Worm (Caenorhabditis elegans) whole organism, early embryonic: Measurements from ENCODE around the gene C43H6.6.
A peak's percentile ranks its signal among the peaks of the same experiment; 100 is the strongest.

Experiments
- B0310.2 ChIP-seq: sonication (generic microtip); optimal IDR thresholded peaks from 2 replicates; lab custom pipeline; 2016; ENCODE audit warnings: mild to moderate bottlenecking, missing genetic modification characterization, missing compliant biosample characterization
- F13C5.2 ChIP-seq: sonication (generic microtip); optimal IDR thresholded peaks from 2 replicates; lab custom pipeline; 2017; ENCODE audit warnings: mild to moderate bottlenecking, missing genetic modification characterization, inconsistent platforms, missing compliant biosample characterization
- aly-1 ChIP-seq: sonication (generic microtip); optimal IDR thresholded peaks from 2 replicates; lab custom pipeline; 2016; ENCODE audit warnings: missing genetic modification characterization, missing compliant biosample characterization
- ama-1 ChIP-seq: fragments of 150-350 bp; optimal IDR thresholded peaks from 2 replicates; lab custom pipeline; 2014
- ceh-13 ChIP-seq: fragments of 200-800 bp; sonication (Bioruptor generic); optimal IDR thresholded peaks from 2 replicates; lab custom pipeline; 2018; ENCODE audit warnings: mild to moderate bottlenecking, missing genetic modification characterization, missing compliant biosample characterization
- ceh-36 ChIP-seq: sonication (generic microtip); optimal IDR thresholded peaks from 2 replicates; lab custom pipeline; 2016; ENCODE audit warnings: missing genetic modification characterization, inconsistent platforms, missing compliant biosample characterization
- ets-7 ChIP-seq: sonication (generic microtip); optimal IDR thresholded peaks from 2 replicates; lab custom pipeline; 2016; ENCODE audit warnings: missing genotype, missing genetic modification characterization, missing compliant biosample characterization
- flt-1 ChIP-seq: fragments of 200-800 bp; sonication (Bioruptor generic); IDR thresholded peaks from 2 replicates; pipeline ENCODE4 v1.3.6; 2022; ENCODE audit warnings: missing genetic modification characterization, missing compliant biosample characterization
- hmbx-1 ChIP-seq: sonication (generic microtip); optimal IDR thresholded peaks from 2 replicates; lab custom pipeline; 2016; ENCODE audit warnings: mild to moderate bottlenecking, missing genetic modification characterization, missing compliant biosample characterization
- hmg-4 ChIP-seq: fragments of 200-800 bp; sonication (Bioruptor generic); optimal IDR thresholded peaks from 2 replicates; lab custom pipeline; 2018; ENCODE audit warnings: mild to moderate bottlenecking, missing genetic modification characterization, missing compliant biosample characterization
- hnd-1 ChIP-seq: sonication (generic microtip); optimal IDR thresholded peaks from 2 replicates; lab custom pipeline; 2016; ENCODE audit warnings: missing genetic modification characterization, missing compliant biosample characterization
- pes-1 ChIP-seq: fragments of 200-800 bp; sonication (Bioruptor generic); IDR thresholded peaks from 2 replicates; pipeline ENCODE4 v1.3.6; 2022; ENCODE audit warnings: missing genetic modification reagents, missing genetic modification characterization, missing compliant biosample characterization
- scrt-1 ChIP-seq: fragments of 200-800 bp; sonication (Bioruptor generic); IDR thresholded peaks from 2 replicates; pipeline ENCODE4 v1.3.6; 2022; ENCODE audit warnings: missing genetic modification characterization, missing compliant biosample characterization
- sea-1 ChIP-seq: fragments of 200-800 bp; sonication (Bioruptor generic); conservative IDR thresholded peaks from 2 replicates; pipeline ENCODE4 v1.3.6; 2022; ENCODE audit warnings: missing genetic modification characterization, missing compliant biosample characterization
- tbx-11 ChIP-seq: fragments of 200-800 bp; sonication (Bioruptor generic); IDR thresholded peaks from 2 replicates; pipeline ENCODE4 v1.3.6; 2022; ENCODE audit warnings: missing genetic modification characterization, missing compliant biosample characterization
- tbx-37 ChIP-seq: fragments of 200-800 bp; sonication (Bioruptor generic); conservative IDR thresholded peaks from 2 replicates; pipeline ENCODE4 v1.3.6; 2022; ENCODE audit warnings: missing genetic modification reagents, missing genetic modification characterization, missing compliant biosample characterization
- tra-4 ChIP-seq: sonication (generic microtip); optimal IDR thresholded peaks from 2 replicates; lab custom pipeline; 2017; ENCODE audit warnings: missing genetic modification characterization, missing compliant biosample characterization

Gene C43H6.6

DNA sequence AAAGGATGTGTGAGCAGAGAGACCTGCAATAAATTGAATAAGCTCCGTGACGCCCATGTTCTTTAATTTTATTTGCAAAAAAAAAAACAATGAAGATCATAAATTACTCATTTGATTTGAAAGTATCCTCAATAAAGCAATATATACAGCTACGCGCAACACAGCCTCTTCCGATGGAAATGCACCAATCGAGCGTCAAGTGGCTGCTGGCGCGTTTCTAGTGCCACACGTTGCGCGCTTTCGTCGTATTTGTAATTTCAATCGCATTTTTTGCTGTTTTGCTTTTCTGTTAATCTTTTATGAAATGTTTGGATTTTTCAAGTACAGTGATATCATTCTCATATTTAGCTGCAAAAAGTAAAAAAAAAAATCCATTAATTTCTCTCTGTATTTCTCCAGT lies 12.9 kb upstream of the C43H6.6 start:
- TF ChIP-seq aly-1 (tag; lab: Kevin White, UChicago), result no peak
- TF ChIP-seq F13C5.2 (tag; lab: Kevin White, UChicago), result peak; percentile 27
- no peak for TF ChIP-seq tbx-37 (GFP tag; lab: Robert Waterston, UW)

DNA sequence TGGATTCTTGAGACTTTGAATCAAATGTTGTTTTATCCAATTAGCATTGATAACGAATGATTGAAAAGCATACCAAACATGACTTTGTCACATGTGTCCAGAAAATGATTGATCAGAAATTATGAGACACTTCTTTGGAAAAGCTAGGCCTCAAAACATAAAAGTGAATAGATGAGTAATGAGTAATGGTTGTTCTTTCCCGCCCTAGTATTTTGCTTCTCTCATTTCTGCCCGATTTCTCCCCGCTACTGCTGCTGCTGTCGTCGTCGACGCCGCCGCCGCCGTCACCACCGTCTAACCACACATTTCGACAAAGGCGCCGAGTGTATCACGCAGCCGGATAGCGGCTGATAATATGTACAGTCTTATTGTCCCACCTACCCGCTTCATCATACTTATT lies 9.6 kb upstream of the C43H6.6 start, which contains the start of gene F47G3.1:
Gene F47G3.1 (plus strand): TSS at position 301 of the 400 bp plus-strand sequence.
- TF ChIP-seq hmg-4 (no peak), hnd-1 (no peak), flt-1 (GFP tag; lab: Robert Waterston, UW) (no peak), F13C5.2 (tag; lab: Kevin White, UChicago) (no peak), pes-1 (GFP tag; lab: Robert Waterston, UW) (no peak), ceh-36 (tag; lab: Kevin White, UChicago) (no peak), tra-4 (tag; lab: Kevin White, UChicago) (no peak), hmbx-1 (no peak)

DNA sequence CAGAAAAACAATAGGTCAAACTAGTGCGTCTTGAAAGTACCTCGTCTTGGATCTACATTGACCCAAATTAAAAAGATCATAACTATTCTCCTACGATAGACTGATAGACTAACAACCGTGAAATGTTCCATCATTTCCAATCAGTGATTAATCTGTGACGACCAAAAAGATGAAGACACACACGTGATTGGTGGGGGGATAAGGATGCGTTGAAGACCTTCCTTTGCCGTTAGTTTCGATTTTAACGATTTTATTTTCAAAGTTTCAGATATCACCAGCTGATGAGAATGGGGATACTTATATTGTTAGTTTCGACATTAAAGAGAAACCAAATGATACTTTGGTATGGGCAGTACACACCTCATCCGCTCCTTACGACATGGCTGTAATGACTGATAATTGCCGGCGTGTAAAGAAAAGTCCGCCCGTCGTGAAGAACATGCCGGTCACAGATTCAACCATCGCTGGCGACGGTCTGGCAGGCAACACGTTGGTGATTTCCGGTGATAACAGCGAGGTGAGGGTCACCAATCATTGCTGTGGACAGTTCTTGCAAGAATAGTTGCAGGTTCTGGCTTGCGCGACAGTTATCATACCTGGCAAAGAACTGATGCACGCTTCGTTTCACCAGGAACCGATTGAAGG lies 8.0 kb upstream of the C43H6.6 start:
- TF ChIP-seq B0310.2 (tag; lab: Kevin White, UChicago) (no peak), flt-1 (GFP tag; lab: Robert Waterston, UW) (no peak), hmg-4 (no peak), tbx-37 (GFP tag; lab: Robert Waterston, UW) (no peak), sea-1 (GFP tag; lab: Robert Waterston, UW) (no peak), tra-4 (tag; lab: Kevin White, UChicago) (no peak), pes-1 (GFP tag; lab: Robert Waterston, UW) (no peak), tbx-11 (GFP tag; lab: Robert Waterston, UW) (no peak), scrt-1 (GFP tag; lab: Robert Waterston, UW) (no peak), hmbx-1 (no peak), F13C5.2 (tag; lab: Kevin White, UChicago) (no peak), ets-7 (tag; lab: Kevin White, UChicago) (no peak), hnd-1 (no peak), ama-1 (lab: Kevin White, UChicago) (no peak)

DNA sequence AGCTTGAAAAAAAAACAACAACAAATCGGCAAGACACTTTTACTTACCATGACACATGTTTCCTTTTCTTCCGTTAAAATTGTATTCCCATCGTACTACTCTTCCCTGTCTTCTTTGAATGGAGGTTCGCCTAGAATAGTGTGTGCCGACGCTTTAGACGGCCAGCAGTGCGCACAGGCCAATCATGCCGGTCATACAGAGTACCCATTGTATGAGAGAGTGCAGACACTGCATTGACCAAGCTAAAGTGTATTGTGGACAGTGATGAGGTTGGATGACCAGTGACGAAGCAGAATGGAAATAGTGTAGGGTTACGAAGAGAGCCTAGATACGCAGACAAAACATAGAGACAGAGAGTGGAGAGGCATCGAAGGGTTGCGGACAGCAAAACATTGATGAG lies 6.8 kb downstream of the C43H6.6 start, which contains the start of gene dhhc-9:
Gene dhhc-9 (minus strand): TSS at position 154 of the 400 bp plus-strand sequence.
- TF ChIP-seq F13C5.2 (tag; lab: Kevin White, UChicago), result peak; percentile 55
- peak; percentile 79 for TF ChIP-seq hmg-4
- no peak for TF ChIP-seq ceh-13 (GFP tag; lab: Kevin White, UChicago)

DNA sequence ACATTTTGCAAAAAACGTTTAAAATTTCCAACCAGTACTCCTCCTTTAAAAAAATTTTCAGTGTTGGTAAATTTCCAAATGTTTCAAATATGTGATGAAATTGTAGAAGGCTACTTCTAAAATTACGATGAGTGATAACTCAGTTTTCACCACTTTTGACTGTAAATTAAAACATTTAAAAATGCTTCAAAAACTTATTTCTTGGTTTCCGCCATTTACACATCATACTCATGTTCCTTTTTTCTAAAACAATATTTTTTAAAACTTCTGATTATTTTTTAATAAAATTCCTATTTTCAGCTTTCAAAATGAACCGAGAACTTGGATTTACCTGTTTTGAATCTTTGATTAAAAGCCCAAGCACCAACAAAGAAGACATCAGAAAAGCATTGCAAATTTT lies 8.6 kb downstream of the C43H6.6 start, which contains the start of gene C43H6.4:
Gene C43H6.4 (plus strand): TSS at position 301 of the 400 bp plus-strand sequence.
- TF ChIP-seq flt-1 (GFP tag; lab: Robert Waterston, UW) (no peak), hmbx-1 (no peak), F13C5.2 (tag; lab: Kevin White, UChicago) (no peak), ceh-13 (GFP tag; lab: Kevin White, UChicago) (no peak), aly-1 (tag; lab: Kevin White, UChicago) (no peak), sea-1 (GFP tag; lab: Robert Waterston, UW) (no peak), tbx-11 (GFP tag; lab: Robert Waterston, UW) (no peak), hnd-1 (no peak), ama-1 (lab: Kevin White, UChicago) (no peak), B0310.2 (tag; lab: Kevin White, UChicago) (no peak), hmg-4 (no peak), pes-1 (GFP tag; lab: Robert Waterston, UW) (no peak)

DNA sequence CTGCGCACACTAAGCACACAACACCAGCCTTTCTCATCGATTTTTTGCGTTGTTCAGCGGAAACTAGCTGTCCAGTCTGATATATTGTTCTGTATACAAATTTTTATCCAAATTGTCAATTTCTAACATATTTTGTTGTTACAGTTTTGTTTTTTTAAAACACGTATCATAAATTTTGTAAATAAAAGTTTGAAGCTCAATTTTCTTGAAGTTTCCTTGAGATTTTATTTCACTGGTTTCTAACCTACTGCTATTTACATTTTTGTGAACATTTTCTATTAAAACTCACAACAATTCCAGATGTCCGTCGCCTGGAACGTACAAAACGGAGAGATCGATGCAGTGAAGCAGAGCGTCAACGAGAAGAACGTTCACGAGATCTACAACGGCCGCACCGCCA lies 12.1 kb downstream of the C43H6.6 start, which contains the start of gene mtpn-1:
Gene mtpn-1 (plus strand): TSS at position 301 of the 400 bp plus-strand sequence.
- no peak for TF ChIP-seq tbx-37 (GFP tag; lab: Robert Waterston, UW)
- TF ChIP-seq ceh-36 (tag; lab: Kevin White, UChicago), result no peak

DNA sequence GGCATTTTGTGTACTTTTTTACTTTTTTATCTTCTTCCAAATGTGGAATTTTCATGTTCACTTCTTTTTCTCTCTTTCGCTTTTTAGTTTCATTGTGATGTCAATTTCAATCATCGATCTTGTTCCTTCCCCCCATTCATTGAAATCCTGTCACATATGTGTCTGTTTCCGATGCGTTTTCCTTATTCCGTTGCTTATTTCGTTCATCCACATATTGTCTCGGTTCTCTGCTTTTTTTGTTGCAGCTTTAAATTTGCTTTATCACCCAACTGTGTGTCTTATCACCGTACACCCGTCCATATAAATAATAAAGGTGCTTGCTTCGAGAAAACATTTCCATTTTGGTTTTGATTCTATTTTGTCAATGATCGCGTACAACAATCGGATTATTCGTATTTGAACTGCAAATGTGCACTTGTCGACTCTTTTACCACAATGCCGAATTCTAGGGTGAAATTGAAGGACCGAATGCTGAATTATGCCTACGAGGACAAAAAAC lies 14.2 kb downstream of the C43H6.6 start, which contains the start of the genes C43H6.12 and trpp-12:
Gene C43H6.12 (plus strand): TSS at position 365 of the 499 bp plus-strand sequence.
Gene trpp-12 (plus strand): TSS at position 449 of the 499 bp plus-strand sequence.
- no peak for TF ChIP-seq tra-4 (tag; lab: Kevin White, UChicago)
- no peak for TF ChIP-seq ceh-13 (GFP tag; lab: Kevin White, UChicago)
- TF ChIP-seq ets-7 (tag; lab: Kevin White, UChicago), result no peak
- no peak for TF ChIP-seq B0310.2 (tag; lab: Kevin White, UChicago)
- TF ChIP-seq hnd-1, result no peak
- TF ChIP-seq hmbx-1, result no peak
- no peak for TF ChIP-seq tbx-11 (GFP tag; lab: Robert Waterston, UW)
- TF ChIP-seq sea-1 (GFP tag; lab: Robert Waterston, UW), result no peak
- no peak for TF ChIP-seq ceh-36 (tag; lab: Kevin White, UChicago)
- no peak for TF ChIP-seq aly-1 (tag; lab: Kevin White, UChicago)
- no peak for TF ChIP-seq flt-1 (GFP tag; lab: Robert Waterston, UW)
- no peak for TF ChIP-seq scrt-1 (GFP tag; lab: Robert Waterston, UW)
- TF ChIP-seq F13C5.2 (tag; lab: Kevin White, UChicago), result no peak
- TF ChIP-seq tbx-37 (GFP tag; lab: Robert Waterston, UW), result no peak
- TF ChIP-seq pes-1 (GFP tag; lab: Robert Waterston, UW), result no peak
- TF ChIP-seq ama-1 (lab: Kevin White, UChicago), result no peak
- no peak for TF ChIP-seq hmg-4

DNA sequence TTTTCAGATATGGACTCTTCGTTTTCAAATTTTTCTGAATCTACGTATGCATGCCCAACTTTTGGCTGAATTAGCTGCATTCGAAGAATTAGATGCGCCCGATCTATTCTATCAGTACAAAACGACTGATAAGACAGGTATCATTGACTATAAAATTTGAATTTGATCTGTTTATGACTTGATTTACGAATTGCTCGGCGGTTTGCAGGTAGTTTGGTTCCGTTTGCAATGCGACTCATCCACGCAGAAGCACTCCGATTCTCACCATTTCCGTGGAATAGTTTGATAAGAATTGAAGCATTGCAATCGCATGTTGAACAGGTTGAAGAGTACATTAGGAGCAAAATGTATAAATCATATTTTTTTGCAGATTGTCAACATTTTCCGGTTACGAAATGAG lies 15.9 kb downstream of the C43H6.6 start:
- TF ChIP-seq hnd-1 (no peak), ama-1 (lab: Kevin White, UChicago) (no peak), tbx-37 (GFP tag; lab: Robert Waterston, UW) (no peak), F13C5.2 (tag; lab: Kevin White, UChicago) (no peak), B0310.2 (tag; lab: Kevin White, UChicago) (no peak), hmg-4 (no peak), tbx-11 (GFP tag; lab: Robert Waterston, UW) (no peak), aly-1 (tag; lab: Kevin White, UChicago) (no peak), pes-1 (GFP tag; lab: Robert Waterston, UW) (no peak), tra-4 (tag; lab: Kevin White, UChicago) (no peak)
